Worm (Caenorhabditis elegans) whole organism, L3 larva: ENCODE measurements around the gene T01C3.3.

Source experiments
- lin-15B ChIP-seq: fragments of 150-350 bp; optimal IDR thresholded peaks from 2 replicates; lab custom pipeline; 2014; ENCODE audit warnings: missing biosample characterization, missing genetic modification characterization
- pqm-1 ChIP-seq: fragments of 150-350 bp; optimal IDR thresholded peaks from 2 replicates; lab custom pipeline; 2017; ENCODE audit warnings: missing biosample characterization, missing genetic modification characterization, inconsistent platforms
- sea-2 ChIP-seq: fragments of 150-350 bp; sonication (generic microtip); optimal IDR thresholded peaks from 4 replicates; lab custom pipeline; 2014; ENCODE audit warnings: missing biosample characterization, missing genetic modification reagents, missing genetic modification characterization
- tbx-2 ChIP-seq: sonication (generic microtip); optimal IDR thresholded peaks from 2 replicates; lab custom pipeline; 2016; ENCODE audit warnings: mild to moderate bottlenecking, missing genetic modification characterization, missing compliant biosample characterization
- zag-1 ChIP-seq: fragments of 150-350 bp; optimal IDR thresholded peaks from 2 replicates; lab custom pipeline; 2014; ENCODE audit warnings: missing biosample characterization, missing genetic modification characterization

DNA sequence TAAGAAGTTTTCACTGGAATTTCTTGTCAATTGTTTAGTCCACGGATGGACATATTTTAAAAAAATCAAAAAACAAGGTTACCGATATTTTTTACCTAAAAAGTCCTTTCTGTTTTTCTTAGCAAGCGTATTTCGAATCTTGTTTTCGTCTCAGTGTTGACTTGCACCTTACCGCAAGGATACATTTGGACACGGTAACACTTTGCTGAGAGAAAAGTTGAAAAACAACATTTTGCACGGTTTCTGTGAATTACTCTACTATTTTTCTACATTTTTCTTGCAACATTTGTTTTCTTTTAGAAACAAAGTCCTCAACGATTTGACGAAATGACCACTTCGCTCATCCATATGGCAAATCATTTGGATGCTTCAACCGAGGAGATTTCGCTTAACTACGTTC lies 43.0 kb downstream of the T01C3.3 start, which contains the start of gene hil-1:
- TF ChIP-seq tbx-2 (tag; lab: Kevin White, UChicago): no peak
- TF ChIP-seq zag-1: no peak
- TF ChIP-seq lin-15B (tag; lab: Kevin White, UChicago): no peak
- no peak for TF ChIP-seq sea-2
- no peak for TF ChIP-seq pqm-1
